Worm (Caenorhabditis elegans) whole organism, L1 larva: ENCODE measurements around the gene vig-1.

Experiments used
- blmp-1 ChIP-seq: fragments of 150-350 bp; optimal IDR thresholded peaks from 2 replicates; lab custom pipeline; 2014; ENCODE audit warnings: missing biosample characterization, missing genetic modification characterization
- lin-13 ChIP-seq: fragments of 150-350 bp; optimal IDR thresholded peaks from 2 replicates; lab custom pipeline; 2014; ENCODE audit warnings: missing biosample characterization, missing genetic modification reagents, missing genetic modification characterization
- lsy-2 ChIP-seq, 2 experiments: fragments of 150-350 bp; optimal IDR thresholded peaks; 2 replicates each; lab custom pipeline; 2014; ENCODE audit warnings: missing biosample characterization in 2 of 2, missing genetic modification characterization in 2 of 2
- unc-30 ChIP-seq: sonication (generic microtip); optimal IDR thresholded peaks from 2 replicates; lab custom pipeline; 2017; ENCODE audit warnings: missing biosample characterization, missing genetic modification characterization
- unc-62 ChIP-seq: fragments of 150-350 bp; optimal IDR thresholded peaks from 2 replicates; lab custom pipeline; 2014; ENCODE audit warnings: missing biosample characterization, missing genetic modification reagents, missing genetic modification characterization
- ztf-11 ChIP-seq, 2 experiments: sonication (generic microtip); optimal IDR thresholded peaks; 2 replicates each; lab custom pipeline; 2016 to 2017; ENCODE audit warnings: missing genetic modification characterization in 2 of 2, missing biosample characterization in 1 of 2, missing compliant biosample characterization in 1 of 2

- TF ChIP-seq unc-30 (tag; lab: Kevin White, UChicago), result no peak
- no peak for TF ChIP-seq ztf-11 (tag; optimal IDR thresholded peaks at IDR 0.05; lab: Kevin White, UChicago)
- TF ChIP-seq unc-62 (GFP tag; lab: Kevin White, UChicago), result no peak
- no peak for TF ChIP-seq blmp-1 (tag; lab: Kevin White, UChicago)
- no peak for TF ChIP-seq lin-13 (GFP tag; lab: Kevin White, UChicago)
- TF ChIP-seq lsy-2 (tag; optimal IDR thresholded peaks at IDR 0.05; lab: Kevin White, UChicago), result no peak
Measured at ce11 chrII:1360257-1360656, 39.4 kb downstream of the vig-1 start.
